Worm (Caenorhabditis elegans) whole organism, young adult: ENCODE data around the gene mys-1.

Experiments used
- B0019.2 ChIP-seq: fragments of 200-800 bp; sonication (Bioruptor generic); conservative IDR thresholded peaks from 2 replicates; pipeline ENCODE4 v1.3.6; 2022; ENCODE audit warnings: missing genetic modification reagents, missing genetic modification characterization, missing compliant biosample characterization
- F10E7.11 ChIP-seq: sonication (generic microtip); optimal IDR thresholded peaks from 2 replicates; lab custom pipeline; 2017; ENCODE audit warnings: mild to moderate bottlenecking, missing genetic modification characterization, moderate library complexity, missing compliant biosample characterization
- F23B12.7 ChIP-seq: sonication (generic microtip); optimal IDR thresholded peaks from 2 replicates; lab custom pipeline; 2017; ENCODE audit warnings: missing genetic modification characterization, mild to moderate bottlenecking, missing compliant biosample characterization, antibody characterized with exemption, moderate library complexity; ENCODE audit not compliant: insufficient read depth
- F33H1.4 ChIP-seq: fragments of 200-800 bp; sonication (Bioruptor generic); IDR thresholded peaks from 2 replicates; pipeline ENCODE4 v1.3.6; 2022; ENCODE audit warnings: missing genetic modification reagents, missing genetic modification characterization, missing compliant biosample characterization
- T07F8.4 ChIP-seq: sonication (generic microtip); optimal IDR thresholded peaks from 2 replicates; lab custom pipeline; 2016; ENCODE audit warnings: mild to moderate bottlenecking, missing genetic modification characterization, moderate library complexity, missing compliant biosample characterization
- bed-2 ChIP-seq: fragments of 200-800 bp; sonication (Bioruptor generic); IDR thresholded peaks from 2 replicates; pipeline ENCODE4 v1.3.6; 2022; ENCODE audit warnings: missing genetic modification reagents, missing genetic modification characterization, missing compliant biosample characterization
- ccch-3 ChIP-seq: fragments of 200-800 bp; sonication (Bioruptor generic); optimal IDR thresholded peaks from 2 replicates; lab custom pipeline; 2018; ENCODE audit warnings: mild to moderate bottlenecking, missing genetic modification characterization, missing compliant biosample characterization
- ceh-58 ChIP-seq: fragments of 200-800 bp; sonication (Bioruptor generic); IDR thresholded peaks from 2 replicates; pipeline ENCODE4 v1.3.6; 2022; ENCODE audit warnings: missing genetic modification characterization, missing compliant biosample characterization
- chd-7 ChIP-seq: sonication (generic microtip); optimal IDR thresholded peaks from 2 replicates; lab custom pipeline; 2016; ENCODE audit warnings: mild to moderate bottlenecking, missing genetic modification characterization, moderate library complexity, missing compliant biosample characterization
- ekl-4 ChIP-seq: fragments of 200-800 bp; sonication (Bioruptor generic); IDR thresholded peaks from 2 replicates; pipeline ENCODE4 v1.3.6; 2022; ENCODE audit warnings: missing genetic modification reagents, missing genetic modification characterization, missing compliant biosample characterization
- fkh-3 ChIP-seq: sonication (generic microtip); optimal IDR thresholded peaks from 2 replicates; lab custom pipeline; 2016; ENCODE audit warnings: mild to moderate bottlenecking, missing genetic modification characterization, missing compliant biosample characterization
- him-1 ChIP-seq: sonication (generic microtip); optimal IDR thresholded peaks from 2 replicates; lab custom pipeline; 2016; ENCODE audit warnings: missing genotype, missing genetic modification reagents, missing genetic modification characterization, missing compliant biosample characterization
- hlh-12 ChIP-seq: sonication (generic microtip); optimal IDR thresholded peaks from 2 replicates; lab custom pipeline; 2016; ENCODE audit warnings: missing genetic modification characterization, missing compliant biosample characterization
- hrde-1 ChIP-seq: sonication (generic microtip); optimal IDR thresholded peaks from 2 replicates; lab custom pipeline; 2016; ENCODE audit warnings: missing genetic modification characterization, mild to moderate bottlenecking, missing compliant biosample characterization, moderate library complexity, missing genotype, missing genetic modification reagents, borderline replicate concordance
- let-607 ChIP-seq, 2 experiments: fragments of 200-800 bp in 1 of 2; sonication (Bioruptor generic) in 1 of 2; sonication (generic microtip) in 1 of 2; optimal IDR thresholded peaks; 2 replicates each; lab custom pipeline; 2016 to 2018; ENCODE audit warnings: mild to moderate bottlenecking in 2 of 2, missing compliant biosample characterization in 2 of 2, missing genetic modification characterization in 2 of 2, moderate library complexity in 2 of 2, missing genotype in 1 of 2
- lin-26 ChIP-seq: fragments of 200-800 bp; sonication (Bioruptor generic); IDR thresholded peaks from 2 replicates; pipeline ENCODE4 v1.3.6; 2022; ENCODE audit warnings: missing genetic modification reagents, missing genetic modification characterization, missing compliant biosample characterization
- lin-54 ChIP-seq: fragments of 200-800 bp; sonication (Bioruptor generic); optimal IDR thresholded peaks from 2 replicates; lab custom pipeline; 2018; ENCODE audit warnings: mild to moderate bottlenecking, missing genetic modification characterization, missing compliant biosample characterization
- madf-3 ChIP-seq: fragments of 200-800 bp; sonication (Bioruptor generic); IDR thresholded peaks from 2 replicates; pipeline ENCODE4 v1.3.6; 2022; ENCODE audit warnings: missing genetic modification reagents, missing genetic modification characterization, missing compliant biosample characterization
- mel-28 ChIP-seq: sonication (generic microtip); optimal IDR thresholded peaks from 2 replicates; lab custom pipeline; 2016; ENCODE audit warnings: borderline replicate concordance, mild to moderate bottlenecking, missing genetic modification characterization, missing compliant biosample characterization
- mes-4 ChIP-seq: sonication (generic microtip); optimal IDR thresholded peaks from 2 replicates; lab custom pipeline; 2016; ENCODE audit warnings: missing genotype, missing genetic modification characterization, missing compliant biosample characterization
- nfya-2 ChIP-seq: fragments of 200-800 bp; sonication (Bioruptor generic); IDR thresholded peaks from 2 replicates; pipeline ENCODE4 v1.3.6; 2022; ENCODE audit warnings: missing genetic modification reagents, missing genetic modification characterization, missing compliant biosample characterization
- nhr-179 ChIP-seq: sonication (generic microtip); optimal IDR thresholded peaks from 2 replicates; lab custom pipeline; 2016; ENCODE audit warnings: mild to moderate bottlenecking, missing genetic modification characterization, missing compliant biosample characterization
- nhr-90 ChIP-seq: sonication (generic microtip); optimal IDR thresholded peaks from 2 replicates; lab custom pipeline; 2016; ENCODE audit warnings: missing genotype, mild to moderate bottlenecking, missing genetic modification characterization, missing compliant biosample characterization
- pbrm-1 ChIP-seq: fragments of 200-800 bp; sonication (Bioruptor generic); IDR thresholded peaks from 2 replicates; pipeline ENCODE4 v1.3.6; 2022; ENCODE audit warnings: missing genetic modification reagents, missing genetic modification characterization, missing compliant biosample characterization
- pha-4 ChIP-seq: fragments of 150-350 bp; sonication (generic microtip); optimal IDR thresholded peaks from 2 replicates; lab custom pipeline; 2014; ENCODE audit warnings: missing biosample characterization, missing genetic modification reagents, missing genetic modification characterization
- rcor-1 ChIP-seq: fragments of 200-800 bp; sonication (Bioruptor generic); IDR thresholded peaks from 2 replicates; pipeline ENCODE4 v1.3.6; 2022; ENCODE audit warnings: missing genetic modification reagents, missing genetic modification characterization, missing compliant biosample characterization
- rpc-1 ChIP-seq, 2 experiments: fragments of 150-350 bp in 1 of 2; sonication (generic microtip) in 1 of 2; optimal IDR thresholded peaks; 2 replicates each; lab custom pipeline; 2014 to 2018; ENCODE audit warnings: missing biosample characterization in 1 of 2, missing genetic modification characterization in 1 of 2, missing genetic modification reagents in 1 of 2, missing genotype in 1 of 2
- sdz-38 ChIP-seq: sonication (generic microtip); optimal IDR thresholded peaks from 2 replicates; lab custom pipeline; 2016; ENCODE audit warnings: missing genotype, missing genetic modification characterization, missing compliant biosample characterization
- sea-2 ChIP-seq: fragments of 200-800 bp; sonication (Bioruptor generic); IDR thresholded peaks from 2 replicates; pipeline ENCODE4 v1.3.6; 2022; ENCODE audit warnings: missing genetic modification characterization, missing compliant biosample characterization
- snpc-1.1 ChIP-seq: sonication (generic microtip); optimal IDR thresholded peaks from 2 replicates; lab custom pipeline; 2017; ENCODE audit warnings: missing genetic modification characterization, mild to moderate bottlenecking, missing compliant biosample characterization, antibody characterized with exemption, moderate library complexity, missing genotype, missing genetic modification reagents; ENCODE audit not compliant: insufficient read depth
- snpc-3.4 ChIP-seq: sonication (generic microtip); optimal IDR thresholded peaks from 2 replicates; lab custom pipeline; 2017; ENCODE audit warnings: missing genetic modification characterization, mild to moderate bottlenecking, missing compliant biosample characterization, antibody characterized with exemption, moderate library complexity, missing genotype, missing genetic modification reagents
- snpc-4 ChIP-seq, 5 experiments: fragments of 150-350 bp in 1 of 5; sonication (generic microtip) in 4 of 5; optimal IDR thresholded peaks; 2 replicates each; lab custom pipeline; 2014 to 2018; ENCODE audit warnings: missing genetic modification characterization in 5 of 5, missing biosample characterization in 3 of 5, antibody characterized with exemption in 2 of 5, mild to moderate bottlenecking in 2 of 5, missing compliant biosample characterization in 2 of 5, missing genotype in 2 of 5, moderate library complexity in 2 of 5, missing genetic modification reagents in 1 of 5
- tbp1 ChIP-seq: fragments of 200-800 bp; sonication (Bioruptor generic); optimal IDR thresholded peaks from 2 replicates; lab custom pipeline; 2018; ENCODE audit warnings: mild to moderate bottlenecking, missing genetic modification characterization, missing compliant biosample characterization
- tbx-9 ChIP-seq: sonication (generic microtip); optimal IDR thresholded peaks from 2 replicates; lab custom pipeline; 2016; ENCODE audit warnings: borderline replicate concordance, missing genetic modification characterization, inconsistent platforms, missing compliant biosample characterization
- xnd-1 ChIP-seq: sonication (generic microtip); optimal IDR thresholded peaks from 2 replicates; lab custom pipeline; 2016; ENCODE audit warnings: missing genotype, missing genetic modification reagents, missing genetic modification characterization, missing compliant biosample characterization
- zim-3 ChIP-seq: sonication (generic microtip); optimal IDR thresholded peaks from 2 replicates; lab custom pipeline; 2017; ENCODE audit warnings: mild to moderate bottlenecking, missing genetic modification characterization, moderate library complexity, missing compliant biosample characterization
- ztf-22 ChIP-seq: fragments of 200-800 bp; sonication (Bioruptor generic); optimal IDR thresholded peaks from 2 replicates; lab custom pipeline; 2018; ENCODE audit warnings: mild to moderate bottlenecking, missing genetic modification characterization, moderate library complexity, missing compliant biosample characterization
- ztf-25 ChIP-seq: fragments of 200-800 bp; sonication (Bioruptor generic); IDR thresholded peaks from 2 replicates; pipeline ENCODE4 v1.3.6; 2022; ENCODE audit warnings: missing genetic modification reagents, missing genetic modification characterization, missing compliant biosample characterization
- ztf-26 ChIP-seq: sonication (generic microtip); optimal IDR thresholded peaks from 2 replicates; lab custom pipeline; 2017; ENCODE audit warnings: missing genetic modification characterization, missing compliant biosample characterization

The mys-1 gene

ce11 chrV:7069605-7070004 lies 14.9 kb downstream of the mys-1 start (continued):
- TF ChIP-seq mel-28 (no peak), hlh-12 (tag; lab: Kevin White, UChicago) (no peak), nfya-2 (no peak), lin-54 (GFP tag; lab: Kevin White, UChicago) (no peak), fkh-3 (tag; lab: Kevin White, UChicago) (no peak), snpc-4 (GFP tag; optimal IDR thresholded peaks at IDR 0.05; lab: Kevin White, UChicago) (no peak), snpc-4 (tag; optimal IDR thresholded peaks at IDR 0.05; lab: Kevin White, UChicago) (peak in 1 of 4 experiments; percentile 8), hrde-1 (tag; lab: Kevin White, UChicago) (no peak), B0019.2 (GFP tag; lab: Robert Waterston, UW) (no peak), zim-3 (tag; lab: Kevin White, UChicago) (no peak), ztf-25 (0 out of 2 replicates have a peak, but pooled peaks have one; percentile 40), T07F8.4 (no peak), nhr-179 (tag; lab: Kevin White, UChicago) (no peak), bed-2 (GFP tag; lab: Robert Waterston, UW) (no peak), him-1 (tag; lab: Kevin White, UChicago) (no peak), pbrm-1 (GFP tag; lab: Robert Waterston, UW) (no peak), snpc-3.4 (tag; lab: Kevin White, UChicago) (no peak), pha-4 (tag; lab: Kevin White, UChicago) (no peak), tbx-9 (tag; lab: Kevin White, UChicago) (no peak), F33H1.4 (GFP tag; lab: Robert Waterston, UW) (no peak), rcor-1 (GFP tag; lab: Robert Waterston, UW) (no peak), ekl-4 (GFP tag; lab: Robert Waterston, UW) (no peak), ztf-26 (tag; lab: Kevin White, UChicago) (no peak), tbp1 (GFP tag; lab: Kevin White, UChicago) (peak; percentile 85), let-607 (tag; optimal IDR thresholded peaks at IDR 0.05; lab: Kevin White, UChicago) (no peak), F23B12.7 (tag; lab: Kevin White, UChicago) (no peak), madf-3 (GFP tag; lab: Robert Waterston, UW) (no peak), xnd-1 (tag; lab: Kevin White, UChicago) (no peak), sdz-38 (no peak), snpc-1.1 (tag; lab: Kevin White, UChicago) (no peak), lin-26 (GFP tag; lab: Robert Waterston, UW) (peak; percentile 55; the same call in 1 of the 2 replicates), rpc-1 (optimal IDR thresholded peaks at IDR 0.05; lab: Kevin White, UChicago) (peak; percentile 53), rpc-1 (tag; optimal IDR thresholded peaks at IDR 0.05; lab: Kevin White, UChicago) (peak; percentile 68), nhr-90 (tag; lab: Kevin White, UChicago) (no peak), chd-7 (tag; lab: Kevin White, UChicago) (no peak), mes-4 (no peak), ztf-22 (GFP tag; lab: Kevin White, UChicago) (no peak), sea-2 (GFP tag; lab: Robert Waterston, UW) (no peak), ccch-3 (GFP tag; lab: Kevin White, UChicago) (no peak), ceh-58 (no peak), F10E7.11 (tag; lab: Kevin White, UChicago) (no peak)
